Worm (Caenorhabditis elegans) whole organism, mixed stage, embryonic: ENCODE measurements around the gene F53C3.11.

Experiments
- lin-13 ChIP-seq: fragments of 150-350 bp; optimal IDR thresholded peaks from 2 replicates; lab custom pipeline; 2014; ENCODE audit warnings: missing biosample characterization, missing genetic modification characterization
- mep-1 ChIP-seq: fragments of 150-350 bp; optimal IDR thresholded peaks from 2 replicates; lab custom pipeline; 2017; ENCODE audit warnings: missing biosample characterization, missing genetic modification reagents, missing genetic modification characterization, inconsistent platforms
- nhr-237 ChIP-seq: fragments of 150-350 bp; optimal IDR thresholded peaks from 2 replicates; lab custom pipeline; 2014; ENCODE audit warnings: missing biosample characterization, missing genetic modification characterization
- unc-39 ChIP-seq: fragments of 150-350 bp; optimal IDR thresholded peaks from 2 replicates; lab custom pipeline; 2014; ENCODE audit warnings: missing biosample characterization, missing genetic modification characterization
- unc-62 ChIP-seq: fragments of 150-350 bp; optimal IDR thresholded peaks from 2 replicates; lab custom pipeline; 2014; ENCODE audit warnings: missing biosample characterization, missing genetic modification reagents, missing genetic modification characterization
- zip-8 ChIP-seq: fragments of 150-350 bp; optimal IDR thresholded peaks from 2 replicates; lab custom pipeline; 2014; ENCODE audit warnings: missing biosample characterization, missing genetic modification characterization
- ztf-11 ChIP-seq: fragments of 150-350 bp; optimal IDR thresholded peaks from 2 replicates; lab custom pipeline; 2014; ENCODE audit warnings: missing biosample characterization, missing genetic modification characterization

ce11 chrII:3877127-3877526 lies 29.4 kb downstream of the F53C3.11 start, which contains the start of gene nep-3:
- TF ChIP-seq mep-1 (tag; lab: Kevin White, UChicago): no peak
- TF ChIP-seq ztf-11: no peak
- TF ChIP-seq nhr-237 (tag; lab: Kevin White, UChicago): no peak
- no peak for TF ChIP-seq lin-13 (tag; lab: Kevin White, UChicago)
- TF ChIP-seq unc-39: no peak
- no peak for TF ChIP-seq unc-62 (GFP tag; lab: Kevin White, UChicago)
- TF ChIP-seq zip-8 (tag; lab: Kevin White, UChicago): no peak
